Worm (Caenorhabditis elegans) whole organism, L4/young adult: ENCODE results near the gene T05C7.8.
"Not testable (repeated sequence)": the region's sequence is repeated elsewhere in the genome, so short reads cannot be mapped to it uniquely, and the experiment has no call there.

Experiments used
- W03F9.2 ChIP-seq: fragments of 150-350 bp; optimal IDR thresholded peaks from 2 replicates; lab custom pipeline; 2014; ENCODE audit warnings: missing biosample characterization, missing genetic modification characterization
- dao-5 ChIP-seq: sonication (generic microtip); optimal IDR thresholded peaks from 2 replicates; lab custom pipeline; 2016; ENCODE audit warnings: missing genotype, missing genetic modification characterization, moderate library complexity, missing compliant biosample characterization
- him-1 ChIP-seq: sonication (generic microtip); optimal IDR thresholded peaks from 2 replicates; lab custom pipeline; 2016; ENCODE audit warnings: missing genotype, missing genetic modification reagents, missing genetic modification characterization, missing compliant biosample characterization

The T05C7.8 gene

DNA sequence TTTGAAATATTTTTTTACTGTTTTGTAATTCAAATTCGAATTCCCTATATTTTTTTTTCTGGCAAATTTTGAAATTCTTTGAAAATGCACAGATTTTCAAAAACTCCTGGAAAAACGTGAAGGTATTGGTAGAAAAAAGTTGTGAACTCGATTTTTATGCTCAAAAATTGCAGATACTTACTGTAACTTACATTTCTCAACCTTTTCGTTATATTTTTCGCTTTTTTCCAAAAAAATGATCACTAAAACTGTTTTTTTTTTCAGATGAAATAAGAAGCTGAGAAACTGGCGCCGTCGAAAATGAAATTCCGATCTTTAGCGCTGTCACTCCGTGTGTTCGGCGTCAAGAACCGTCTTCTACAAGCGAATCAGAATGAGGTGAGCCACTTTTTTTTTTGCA lies at the start of gene T05C7.8:
Gene T05C7.8, plus strand, starts transcription at position 301 of the 400 bp plus-strand sequence.
- TF ChIP-seq W03F9.2 (no peak), dao-5 (tag; lab: Kevin White, UChicago) (no peak), him-1 (tag; lab: Kevin White, UChicago) (no peak)

ce11 chrIV:48780-49179 lies 27.4 kb upstream of the T05C7.8 start, which contains the start of gene frm-5.1:
Gene frm-5.1, minus strand, starts transcription at chrIV:48880.
- TF ChIP-seq dao-5 (tag; lab: Kevin White, UChicago) (no peak), him-1 (tag; lab: Kevin White, UChicago) (no peak), W03F9.2 (no peak)

DNA sequence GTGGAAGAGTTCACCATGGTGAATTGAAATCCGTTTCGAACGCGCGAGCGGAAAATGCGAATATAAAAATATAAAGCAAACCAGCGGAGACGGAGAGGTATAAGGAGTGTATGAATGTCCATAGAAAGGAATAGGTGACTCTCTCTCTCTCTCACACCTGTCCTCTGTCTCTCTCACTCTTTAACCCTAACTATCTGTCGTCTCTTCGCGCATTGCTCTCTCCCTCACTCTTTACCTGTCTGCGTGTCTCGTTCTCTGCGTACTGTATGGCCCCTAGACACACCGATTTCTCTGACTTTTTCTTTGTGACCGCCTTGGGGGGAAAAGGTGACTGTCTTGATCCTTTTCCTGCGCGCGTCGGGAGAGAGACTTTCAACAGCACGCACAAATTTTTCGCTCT lies 25.0 kb upstream of the T05C7.8 start:
- no peak for TF ChIP-seq W03F9.2
- no peak for TF ChIP-seq him-1 (tag; lab: Kevin White, UChicago)
- TF ChIP-seq dao-5 (tag; lab: Kevin White, UChicago) = no peak

ce11 chrIV:53539-53938 lies 22.6 kb upstream of the T05C7.8 start, which contains the start of gene T05C7.4:
Gene T05C7.4, minus strand, starts transcription at chrIV:53639.
- TF ChIP-seq him-1 (tag; lab: Kevin White, UChicago) = no peak
- no peak for TF ChIP-seq dao-5 (tag; lab: Kevin White, UChicago)
- no peak for TF ChIP-seq W03F9.2

ce11 chrIV:58818-59217 lies 17.4 kb upstream of the T05C7.8 start, which contains the start of gene T05C7.5:
Gene T05C7.5, minus strand, starts transcription at chrIV:58918.
- TF ChIP-seq him-1 (tag; lab: Kevin White, UChicago) (no peak), dao-5 (tag; lab: Kevin White, UChicago) (no peak), W03F9.2 (no peak)

DNA sequence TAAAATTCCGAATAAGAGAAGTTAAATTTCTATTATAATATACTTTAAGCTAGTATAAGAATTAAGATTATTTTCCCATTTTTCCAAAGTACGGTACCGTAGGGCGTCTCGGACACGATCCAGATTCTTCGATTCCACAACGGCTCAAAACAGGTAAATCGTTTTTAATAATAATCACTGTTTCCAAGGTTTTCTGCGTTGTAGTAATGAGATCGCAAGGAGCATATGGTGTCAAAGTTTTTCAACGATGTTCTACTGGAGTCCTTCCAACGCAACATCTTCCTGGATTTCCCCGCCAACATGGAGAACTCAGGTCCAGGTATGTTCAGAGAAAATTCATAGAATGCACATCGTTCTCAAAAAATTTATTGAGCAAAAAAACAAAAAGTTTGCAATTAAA lies 14.7 kb upstream of the T05C7.8 start, which contains the start of gene T05C7.7:
Gene T05C7.7, plus strand, starts transcription at position 301 of the 400 bp plus-strand sequence.
- not testable (repeated sequence) for TF ChIP-seq W03F9.2; him-1 (tag; lab: Kevin White, UChicago); dao-5 (tag; lab: Kevin White, UChicago)

DNA sequence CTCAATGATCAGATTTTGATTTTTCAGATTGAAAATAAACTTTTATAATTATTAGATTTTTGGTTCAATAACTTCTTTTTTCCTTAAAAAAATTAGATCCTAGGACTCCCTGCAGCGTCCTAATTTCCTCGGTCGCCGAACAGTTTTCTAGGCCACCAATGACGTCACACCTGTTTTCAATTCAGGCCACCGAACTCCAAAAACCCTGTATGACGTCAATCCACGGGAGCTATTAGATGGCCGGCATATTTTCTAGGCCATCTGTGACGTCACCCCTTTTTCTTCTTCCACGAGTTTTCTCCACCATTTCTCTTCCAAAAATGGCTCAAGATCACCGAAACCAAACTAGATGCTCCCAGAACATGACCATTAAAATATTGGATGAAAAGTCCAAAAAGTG lies 4.9 kb upstream of the T05C7.8 start:
- TF ChIP-seq dao-5 (tag; lab: Kevin White, UChicago) (no peak), him-1 (tag; lab: Kevin White, UChicago) (no peak), W03F9.2 (no peak)

ce11 chrIV:73175-73574 lies 3.0 kb upstream of the T05C7.8 start:
- TF ChIP-seq him-1 (tag; lab: Kevin White, UChicago) = no peak
- no peak for TF ChIP-seq W03F9.2
- no peak for TF ChIP-seq dao-5 (tag; lab: Kevin White, UChicago)

ce11 chrIV:77421-77820 lies 1.3 kb downstream of the T05C7.8 start:
- no peak for TF ChIP-seq W03F9.2
- no peak for TF ChIP-seq dao-5 (tag; lab: Kevin White, UChicago)
- TF ChIP-seq him-1 (tag; lab: Kevin White, UChicago) = no peak

- TF ChIP-seq W03F9.2 (no peak), him-1 (tag; lab: Kevin White, UChicago) (no peak), dao-5 (tag; lab: Kevin White, UChicago) (no peak)
These were observed 2.0 kb downstream of the T05C7.8 start for ce11 chrIV:78206-78605.

- TF ChIP-seq W03F9.2 (no peak), him-1 (tag; lab: Kevin White, UChicago) (no peak), dao-5 (tag; lab: Kevin White, UChicago) (no peak)
These were observed 3.0 kb downstream of the T05C7.8 start, which contains the start of gene T05C7.9 for ce11 chrIV:79205-79604. Gene T05C7.9, plus strand, starts transcription at chrIV:79276.

DNA sequence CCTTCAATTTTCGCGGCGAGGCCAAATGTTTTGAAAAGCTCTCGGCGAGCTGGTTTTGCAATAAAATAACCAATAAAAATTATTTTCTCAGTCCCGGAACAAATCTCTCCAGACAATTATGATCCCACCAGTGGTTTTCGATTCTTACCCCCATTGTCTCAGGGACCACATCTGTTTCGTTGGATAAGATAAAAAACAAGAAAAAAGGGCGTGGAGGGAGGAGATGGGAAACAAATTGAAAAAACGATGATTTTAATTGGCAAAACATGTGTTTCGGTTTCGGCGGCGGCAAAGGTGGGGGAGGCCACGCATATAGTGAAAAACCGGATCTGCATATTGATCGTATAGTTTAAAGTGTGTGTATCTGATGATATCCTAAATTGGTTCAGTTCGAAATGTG lies 4.8 kb downstream of the T05C7.8 start:
- TF ChIP-seq him-1 (tag; lab: Kevin White, UChicago) (no peak), dao-5 (tag; lab: Kevin White, UChicago) (no peak), W03F9.2 (no peak)

- no peak for TF ChIP-seq him-1 (tag; lab: Kevin White, UChicago)
- TF ChIP-seq dao-5 (tag; lab: Kevin White, UChicago) = no peak
- TF ChIP-seq W03F9.2 = no peak
These were observed 5.3 kb downstream of the T05C7.8 start for ce11 chrIV:81428-81827.

- no peak for TF ChIP-seq dao-5 (tag; lab: Kevin White, UChicago)
These were observed 6.1 kb downstream of the T05C7.8 start for ce11 chrIV:82309-82708.

- TF ChIP-seq dao-5 (tag; lab: Kevin White, UChicago) (no peak), W03F9.2 (no peak), him-1 (tag; lab: Kevin White, UChicago) (no peak)
These were observed 10.6 kb downstream of the T05C7.8 start for ce11 chrIV:86744-87143.
